Fruit fly (Drosophila melanogaster) whole organism, embryonic: ENCODE measurements around the gene Cp16.
A peak's percentile ranks its signal among the peaks of the same experiment; 100 is the strongest.

ENCODE experiments used
- Asciz ChIP-seq: fragments of 200-800 bp; sonication (Bioruptor generic); optimal IDR thresholded peaks from 2 replicates; lab custom pipeline; 2017; ENCODE audit warnings: missing biosample characterization, mild to moderate bottlenecking, missing genetic modification characterization, missing genetic modification reagents
- Blimp-1 ChIP-seq: fragments of 200-800 bp; sonication (Bioruptor generic); optimal IDR thresholded peaks from 3 replicates; lab custom pipeline; 2018; ENCODE audit warnings: missing biosample characterization, missing genetic modification characterization, mild to moderate bottlenecking, moderate library complexity, missing genetic modification reagents
- CG13894 ChIP-seq: fragments of 200-800 bp; sonication (Bioruptor generic); optimal IDR thresholded peaks from 3 replicates; lab custom pipeline; 2018; ENCODE audit warnings: missing biosample characterization, mild to moderate bottlenecking, missing genetic modification characterization, moderate library complexity
- Drgx ChIP-seq: fragments of 200-800 bp; sonication (Bioruptor generic); IDR thresholded peaks from 2 replicates; pipeline ENCODE4 v1.3.6; 2022; ENCODE audit warnings: missing biosample characterization, missing genetic modification characterization
- HLH3B ChIP-seq: fragments of 200-800 bp; sonication (Bioruptor generic); IDR thresholded peaks from 2 replicates; pipeline ENCODE4 v1.3.6; 2022; ENCODE audit warnings: missing biosample characterization, missing genetic modification characterization
- Med ChIP-seq: fragments of 200-800 bp; sonication (Bioruptor generic); peaks from one replicate; lab custom pipeline; 2016; ENCODE audit warnings: missing biosample characterization, missing genetic modification characterization, mild to moderate bottlenecking, inconsistent platforms, moderate library complexity
- Nf-YB ChIP-seq: fragments of 200-800 bp; sonication (Bioruptor generic); optimal IDR thresholded peaks from 3 replicates; lab custom pipeline; 2019; ENCODE audit warnings: missing biosample characterization, mild to moderate bottlenecking, missing genetic modification characterization, moderate library complexity
- bsh ChIP-seq, 2 experiments: fragments of 200-800 bp; sonication (Bioruptor generic); optimal IDR thresholded peaks; 2 replicates each; lab custom pipeline; 2017 to 2018; ENCODE audit warnings: mild to moderate bottlenecking in 2 of 2, missing biosample characterization in 2 of 2, missing genetic modification characterization in 2 of 2, moderate library complexity in 1 of 2
- dmrt11E ChIP-seq: fragments of 200-800 bp; sonication (Bioruptor generic); optimal IDR thresholded peaks from 3 replicates; lab custom pipeline; 2018; ENCODE audit warnings: missing biosample characterization, mild to moderate bottlenecking, missing genetic modification characterization, moderate library complexity
- kah ChIP-seq: fragments of 200-800 bp; sonication (Bioruptor generic); optimal IDR thresholded peaks from 2 replicates; lab custom pipeline; 2018; ENCODE audit warnings: missing biosample characterization, mild to moderate bottlenecking, missing genetic modification characterization
- mirr ChIP-seq: fragments of 200-800 bp; sonication (Bioruptor generic); optimal IDR thresholded peaks from 3 replicates; lab custom pipeline; 2018; ENCODE audit warnings: missing biosample characterization, mild to moderate bottlenecking, missing genetic modification characterization
- sens ChIP-seq: fragments of 200-800 bp; sonication (Bioruptor generic); peaks from one replicate; lab custom pipeline; 2016; ENCODE audit warnings: missing biosample characterization, missing genetic modification characterization
- wek ChIP-seq: fragments of 200-800 bp; sonication (Bioruptor generic); optimal IDR thresholded peaks from 3 replicates; lab custom pipeline; 2018; ENCODE audit warnings: missing biosample characterization, mild to moderate bottlenecking, missing genetic modification characterization, moderate library complexity

Cp16 gene

DNA sequence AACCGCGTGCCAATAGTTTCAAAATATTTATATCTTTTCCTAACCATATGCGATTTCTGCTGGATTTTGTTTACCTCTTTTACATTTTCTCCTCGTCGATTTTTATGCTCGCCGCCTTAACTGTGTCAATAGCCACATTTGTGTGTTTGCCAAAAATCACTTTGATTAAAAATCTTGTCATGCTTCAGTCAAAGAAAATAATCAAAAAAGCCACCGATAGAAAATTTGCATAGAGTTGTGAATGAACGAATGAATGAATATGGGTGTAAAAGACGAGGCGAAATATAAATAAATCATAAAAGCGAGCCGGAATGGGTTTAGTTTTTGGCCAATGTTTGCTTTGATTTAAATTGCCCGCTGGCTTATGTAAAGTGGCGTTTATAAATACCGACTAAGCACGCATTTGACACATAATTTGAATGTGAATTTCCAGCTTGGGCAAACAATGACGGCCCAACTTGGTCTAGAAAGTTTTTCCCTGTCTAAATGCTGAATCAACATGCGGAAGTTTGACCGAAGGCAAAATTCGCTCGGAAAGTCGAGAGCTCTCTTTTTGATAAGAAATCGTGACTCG is 49.1 kb downstream of the Cp16 start (continued):
- TF ChIP-seq kah (no peak), wek (no peak), Med (GFP tag; lab: Kevin White, UChicago) (peak; percentile 72)

DNA sequence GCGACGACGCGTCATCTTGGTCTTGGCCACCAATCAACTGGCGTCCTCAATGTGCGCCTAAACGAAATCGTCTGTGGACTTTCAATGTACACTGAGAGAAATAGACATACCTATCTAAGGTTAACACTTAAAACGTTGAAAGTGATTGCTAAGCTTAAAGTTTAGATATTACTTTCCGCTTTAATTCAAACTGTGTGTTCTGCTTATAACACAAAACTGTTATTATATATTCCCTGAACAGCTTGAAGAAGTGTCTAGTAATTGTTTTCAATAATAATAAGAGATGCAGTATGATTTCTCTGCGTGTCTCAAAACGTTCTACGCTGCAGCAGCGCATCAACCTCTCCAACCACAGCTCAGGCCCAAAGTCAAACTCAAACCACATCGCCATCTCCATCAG is 50.2 kb downstream of the Cp16 start:
- TF ChIP-seq CG13894 (tag; lab: Kevin White, UChicago) = no peak
- TF ChIP-seq Drgx = peak; percentile 41
- TF ChIP-seq Nf-YB (GFP tag; lab: Kevin White, UChicago) = no peak
- peak; percentile 29 for TF ChIP-seq sens (GFP tag; lab: Kevin White, UChicago)
- TF ChIP-seq bsh (GFP tag; optimal IDR thresholded peaks at IDR 0.05; lab: Kevin White, UChicago) = peak in 1 of 2 experiments; percentile 34
- no peak for TF ChIP-seq mirr
- 0 out of 2 replicates have a peak, but pooled peaks have one; percentile 4 for TF ChIP-seq HLH3B (GFP tag; lab: Robert Waterston, UW)
- no peak for TF ChIP-seq Asciz (GFP tag; lab: Kevin White, UChicago)
- peak; percentile 19 for TF ChIP-seq Blimp-1
- TF ChIP-seq dmrt11E (tag; lab: Kevin White, UChicago) = no peak
